Fruit fly (Drosophila melanogaster) whole organism, adult: Measurements from ENCODE around the gene mkg-p.

Experiments used
- CG7101 ChIP-seq: fragments of 200-800 bp; sonication (Bioruptor generic); optimal IDR thresholded peaks from 2 replicates; lab custom pipeline; 2018; ENCODE audit warnings: missing biosample characterization, mild to moderate bottlenecking, missing genetic modification characterization, moderate library complexity
- Crg-1 ChIP-seq: fragments of 200-800 bp; sonication (Bioruptor generic); optimal IDR thresholded peaks from 2 replicates; lab custom pipeline; 2016; ENCODE audit warnings: missing biosample characterization, missing genetic modification characterization
- bab1 ChIP-seq: fragments of 200-800 bp; sonication (Bioruptor generic); optimal IDR thresholded peaks from 3 replicates; lab custom pipeline; 2019; ENCODE audit warnings: missing biosample characterization, mild to moderate bottlenecking, missing genetic modification characterization, moderate library complexity

DNA sequence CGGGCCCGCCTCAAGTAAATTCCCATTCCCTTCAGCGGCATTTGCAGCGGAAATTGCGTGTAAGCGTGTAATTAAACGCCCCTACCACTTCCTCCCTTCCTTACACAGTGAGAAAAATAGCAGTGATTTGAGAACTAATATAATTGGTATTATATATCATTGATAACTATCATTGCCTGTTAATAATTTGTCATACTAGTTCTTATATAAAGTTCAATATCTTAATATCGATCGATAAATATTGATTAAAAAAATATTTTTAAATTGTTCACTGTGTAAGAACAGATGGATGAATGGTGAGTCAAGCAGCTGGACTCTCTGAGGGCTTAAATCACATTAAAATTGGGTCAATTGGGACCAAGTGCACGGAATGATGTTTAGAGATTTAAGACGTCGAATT, 40.0 kb upstream of the mkg-p start:
- TF ChIP-seq CG7101 (tag; lab: Kevin White, UChicago), result peak; percentile 29
- TF ChIP-seq bab1 (GFP tag; lab: Kevin White, UChicago), result peak; percentile 64
- no peak for TF ChIP-seq Crg-1 (GFP tag; lab: Kevin White, UChicago)
